Fruit fly (Drosophila melanogaster) whole organism, wandering third instar larva: ENCODE results near the gene CG34001.

Experiments
- Abd-B ChIP-seq: fragments of >200 bp; optimal IDR thresholded peaks from 2 replicates; lab custom pipeline; 2017; ENCODE audit warnings: missing biosample characterization, missing genetic modification characterization
- CG9705 ChIP-seq: fragments of 200-800 bp; sonication (Bioruptor generic); optimal IDR thresholded peaks from 2 replicates; lab custom pipeline; 2018; ENCODE audit warnings: missing biosample characterization, mild to moderate bottlenecking, missing genetic modification characterization
- CrebA ChIP-seq: fragments of 200-800 bp; sonication (Bioruptor generic); optimal IDR thresholded peaks from 2 replicates; lab custom pipeline; 2016; ENCODE audit warnings: missing biosample characterization, mild to moderate bottlenecking, missing genetic modification characterization, borderline replicate concordance
- Dfd ChIP-seq: fragments of >200 bp; optimal IDR thresholded peaks from 2 replicates; lab custom pipeline; 2017; ENCODE audit warnings: missing biosample characterization, missing genetic modification characterization
- HLH106 ChIP-seq: fragments of 200-800 bp; optimal IDR thresholded peaks from 3 replicates; lab custom pipeline; 2019; ENCODE audit warnings: missing biosample characterization, mild to moderate bottlenecking, missing genetic modification characterization, moderate library complexity
- Hr78 ChIP-seq: fragments of >200 bp; optimal IDR thresholded peaks from 2 replicates; lab custom pipeline; 2017; ENCODE audit warnings: missing biosample characterization, missing genetic modification characterization
- Jra ChIP-seq: sonication (Bioruptor generic); optimal IDR thresholded peaks from 2 replicates; lab custom pipeline; 2016; ENCODE audit warnings: missing biosample characterization, missing genetic modification characterization
- Mio ChIP-seq: sonication (Bioruptor generic); optimal IDR thresholded peaks from 2 replicates; lab custom pipeline; 2016; ENCODE audit warnings: missing biosample characterization, missing genetic modification characterization
- N ChIP-seq: fragments of >200 bp; optimal IDR thresholded peaks from 2 replicates; lab custom pipeline; 2018; ENCODE audit warnings: missing biosample characterization, missing external identifiers, missing genetic modification characterization
- OdsH ChIP-seq: fragments of 200-800 bp; sonication (Bioruptor generic); optimal IDR thresholded peaks from 2 replicates; lab custom pipeline; 2016; ENCODE audit warnings: missing biosample characterization, mild to moderate bottlenecking, missing genetic modification characterization
- Rel ChIP-seq, 2 experiments: fragments of 200-800 bp; sonication (Bioruptor generic) in 1 of 2; optimal IDR thresholded peaks; 2 replicates in 1 of 2; 3 replicates in 1 of 2; lab custom pipeline; 2016 to 2019; ENCODE audit warnings: mild to moderate bottlenecking in 2 of 2, missing biosample characterization in 2 of 2, missing genetic modification characterization in 2 of 2, moderate library complexity in 1 of 2
- Sp1 ChIP-seq: fragments of 200-800 bp; sonication (Bioruptor generic); optimal IDR thresholded peaks from 3 replicates; lab custom pipeline; 2019; ENCODE audit warnings: missing biosample characterization, mild to moderate bottlenecking, missing genetic modification characterization, moderate library complexity
- Vsx2 ChIP-seq: fragments of 200-300, 225-300 bp; sonication (Bioruptor generic); optimal IDR thresholded peaks from 2 replicates; lab custom pipeline; 2018; ENCODE audit warnings: missing biosample characterization, missing genetic modification characterization; ENCODE audit not compliant: partially characterized antibody
- br ChIP-seq: fragments of 200-800 bp; sonication (Bioruptor generic); optimal IDR thresholded peaks from 2 replicates; lab custom pipeline; 2016; ENCODE audit warnings: missing biosample characterization, missing genetic modification characterization
- brk ChIP-seq: fragments of 200-800 bp; sonication (Bioruptor generic); optimal IDR thresholded peaks from 2 replicates; lab custom pipeline; 2016; ENCODE audit warnings: missing biosample characterization, mild to moderate bottlenecking, missing genetic modification characterization
- dl ChIP-seq, 2 experiments: fragments of 175-275, 200-275 bp in 1 of 2; fragments of 200-275 bp in 1 of 2; sonication (Bioruptor generic); optimal IDR thresholded peaks; lab custom pipeline; 2018; ENCODE audit warnings: mild to moderate bottlenecking in 2 of 2, missing biosample characterization in 2 of 2, missing genetic modification characterization in 2 of 2, moderate library complexity in 2 of 2; ENCODE audit not compliant: partially characterized antibody in 2 of 2, insufficient read depth in 1 of 2
- dmrt93B ChIP-seq: fragments of 200-800 bp; sonication (Bioruptor generic); optimal IDR thresholded peaks from 2 replicates; lab custom pipeline; 2018; ENCODE audit warnings: missing biosample characterization, mild to moderate bottlenecking, missing genetic modification characterization
- dsf ChIP-seq: sonication (Bioruptor generic); optimal IDR thresholded peaks from 2 replicates; lab custom pipeline; 2016; ENCODE audit warnings: missing biosample characterization, missing genetic modification characterization, borderline replicate concordance
- ey ChIP-seq: fragments of 200-800 bp; sonication (Bioruptor generic); optimal IDR thresholded peaks from 2 replicates; lab custom pipeline; 2016; ENCODE audit warnings: missing biosample characterization, missing genetic modification characterization
- foxo ChIP-seq, 2 experiments: fragments of 200-800 bp; sonication (Bioruptor generic); optimal IDR thresholded peaks; 2 replicates in 1 of 2; 3 replicates in 1 of 2; lab custom pipeline; 2016 to 2017; ENCODE audit warnings: missing biosample characterization in 2 of 2, missing genetic modification characterization in 2 of 2
- fru ChIP-seq: fragments of 200-800 bp; sonication (Bioruptor generic); optimal IDR thresholded peaks from 3 replicates; lab custom pipeline; 2016; ENCODE audit warnings: missing biosample characterization, mild to moderate bottlenecking, missing genetic modification characterization
- jim ChIP-seq: fragments of 175-275, 200-325 bp; sonication (Bioruptor generic); optimal IDR thresholded peaks from 2 replicates; lab custom pipeline; 2016; ENCODE audit warnings: missing biosample characterization, mild to moderate bottlenecking, missing genetic modification characterization
- lola ChIP-seq: fragments of >200 bp; optimal IDR thresholded peaks from 2 replicates; lab custom pipeline; 2017; ENCODE audit warnings: missing biosample characterization, missing genetic modification characterization
- pan ChIP-seq: fragments of >200 bp; optimal IDR thresholded peaks from 2 replicates; lab custom pipeline; 2017
- psq ChIP-seq: fragments of 200-800 bp; sonication (Bioruptor generic); optimal IDR thresholded peaks from 3 replicates; lab custom pipeline; 2017; ENCODE audit warnings: missing biosample characterization, mild to moderate bottlenecking, missing genetic modification characterization, moderate library complexity
- rgr ChIP-seq: fragments of 200-800 bp; sonication (Bioruptor generic); optimal IDR thresholded peaks from 3 replicates; lab custom pipeline; 2016; ENCODE audit warnings: missing biosample characterization, mild to moderate bottlenecking, missing genetic modification characterization
- sv ChIP-seq: fragments of 200-800 bp; sonication (Bioruptor generic); optimal IDR thresholded peaks from 3 replicates; lab custom pipeline; 2016; ENCODE audit warnings: missing biosample characterization, missing genetic modification characterization
- tai ChIP-seq: sonication (Bioruptor generic); optimal IDR thresholded peaks from 2 replicates; lab custom pipeline; 2016; ENCODE audit warnings: missing biosample characterization, missing genetic modification characterization
- usp ChIP-seq: fragments of >200 bp; optimal IDR thresholded peaks from 2 replicates; lab custom pipeline; 2017; ENCODE audit warnings: missing biosample characterization, missing genetic modification characterization

The CG34001 gene

dm6 chr3L:10657311-10657710 is 26.4 kb downstream of the CG34001 start:
- TF ChIP-seq Sp1 (GFP tag; lab: Kevin White, UChicago) (no peak), usp (GFP tag; lab: Kevin White, UChicago) (no peak), OdsH (GFP tag; lab: Kevin White, UChicago) (no peak), foxo (GFP tag; optimal IDR thresholded peaks at IDR 0.05; lab: Kevin White, UChicago) (no peak), sv (GFP tag; lab: Kevin White, UChicago) (no peak), dl (GFP tag; optimal IDR thresholded peaks at IDR 0.05; lab: Kevin White, UChicago; ENCODE audit: insufficient read depth in 1 of 2, partially characterized antibody in 2 of 2) (no peak), Jra (GFP tag; lab: Kevin White, UChicago) (no peak), br (GFP tag; lab: Kevin White, UChicago) (no peak), ey (no peak), Vsx2 (no peak), brk (GFP tag; lab: Kevin White, UChicago) (no peak), tai (GFP tag; lab: Kevin White, UChicago) (no peak), Abd-B (GFP tag; lab: Kevin White, UChicago) (no peak), lola (GFP tag; lab: Kevin White, UChicago) (no peak), Hr78 (no peak)
- TF ChIP-seq, all 38 proteins: peak for 0

dm6 chr3L:10658362-10659127 is 27.7 kb downstream of the CG34001 start:
- no peak for TF ChIP-seq Rel (GFP tag; optimal IDR thresholded peaks at IDR 0.05; lab: Kevin White, UChicago)
- peak; percentile 7 for TF ChIP-seq Rel (tag; optimal IDR thresholded peaks at IDR 0.05; lab: Kevin White, UChicago)
- no peak for TF ChIP-seq dl (GFP tag; optimal IDR thresholded peaks at IDR 0.05; lab: Kevin White, UChicago; ENCODE audit: insufficient read depth in 1 of 2, partially characterized antibody in 2 of 2)

dm6 chr3L:10659524-10659923 is 28.6 kb downstream of the CG34001 start:
- TF ChIP-seq Vsx2 (no peak), Abd-B (GFP tag; lab: Kevin White, UChicago) (no peak), fru (no peak), OdsH (GFP tag; lab: Kevin White, UChicago) (no peak), N (GFP tag; lab: Kevin White, UChicago) (no peak), Dfd (GFP tag; lab: Kevin White, UChicago) (no peak), foxo (GFP tag; optimal IDR thresholded peaks at IDR 0.05; lab: Kevin White, UChicago) (no peak), dsf (GFP tag; lab: Kevin White, UChicago) (no peak), usp (GFP tag; lab: Kevin White, UChicago) (no peak), CG9705 (no peak), ey (no peak), Mio (GFP tag; lab: Kevin White, UChicago) (no peak), dmrt93B (GFP tag; lab: Kevin White, UChicago) (no peak), CrebA (GFP tag; lab: Kevin White, UChicago) (no peak), rgr (no peak), jim (GFP tag; lab: Kevin White, UChicago) (no peak), HLH106 (no peak), Rel (GFP tag; optimal IDR thresholded peaks at IDR 0.05; lab: Kevin White, UChicago) (no peak), Rel (tag; optimal IDR thresholded peaks at IDR 0.05; lab: Kevin White, UChicago) (no peak), br (GFP tag; lab: Kevin White, UChicago) (no peak)

dm6 chr3L:10659993-10660743 is 29.3 kb downstream of the CG34001 start:
- TF ChIP-seq foxo (GFP tag; optimal IDR thresholded peaks at IDR 0.05; lab: Kevin White, UChicago) (peak in 1 of 2 experiments; percentile 3), pan (no peak), psq (GFP tag; lab: Kevin White, UChicago) (peak; percentile 33), HLH106 (peak; percentile 0)
